Worm (Caenorhabditis elegans): ENCODE measurements around the gene miga-1.

DNA sequence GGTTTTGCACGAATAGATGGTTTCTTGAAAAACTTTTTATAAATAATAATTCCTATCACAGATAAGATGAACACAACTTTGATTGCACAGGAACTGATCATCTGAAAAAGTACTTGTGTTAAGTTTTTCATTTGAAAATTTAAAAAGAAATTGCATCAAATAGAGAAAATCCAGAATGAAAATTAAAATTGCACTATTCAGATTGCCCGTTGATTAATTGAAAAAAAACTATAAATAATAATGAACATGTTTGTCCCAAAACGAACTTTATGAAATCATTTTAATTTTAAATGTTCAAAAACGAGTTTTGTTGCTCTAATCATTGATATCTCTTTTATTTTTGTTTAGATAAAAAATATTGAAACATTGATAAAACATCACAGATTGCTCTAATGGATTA is 16.6 kb upstream of the miga-1 start, which contains the start of gene cdr-3:
- no peak for TF ChIP-seq sox-4 (tag; optimal IDR thresholded peaks at IDR 0.05)
- TF ChIP-seq nhr-12 (tag; optimal IDR thresholded peaks at IDR 0.05): no peak
- TF ChIP-seq snpc-4 (tag; optimal IDR thresholded peaks at IDR 0.05): no peak
- TF ChIP-seq C34B4.2 (tag; optimal IDR thresholded peaks at IDR 0.05): no peak
- TF ChIP-seq tbx-2 (tag; optimal IDR thresholded peaks at IDR 0.05): no peak
- no peak for TF ChIP-seq nhr-11 (tag; optimal IDR thresholded peaks at IDR 0.05)
- TF ChIP-seq ztf-11 (tag; optimal IDR thresholded peaks at IDR 0.05): no peak
- TF ChIP-seq nhr-85 (tag): no peak

Data from whole organism, L1 larva.